Worm (Caenorhabditis elegans) whole organism, late embryonic: ENCODE results near the gene F08D12.7.

ENCODE experiments used
- C38D4.7 ChIP-seq: fragments of 200-800 bp; sonication (Bioruptor generic); optimal IDR thresholded peaks from 2 replicates; lab custom pipeline; 2018; ENCODE audit warnings: mild to moderate bottlenecking, missing genetic modification characterization, moderate library complexity, missing compliant biosample characterization
- K09A11.1 ChIP-seq: sonication (generic microtip); optimal IDR thresholded peaks from 2 replicates; lab custom pipeline; 2017; ENCODE audit warnings: antibody characterized with exemption, mild to moderate bottlenecking, missing genetic modification characterization, missing compliant biosample characterization; ENCODE audit not compliant: insufficient read depth
- T23F11.4 ChIP-seq: fragments of 200-800 bp; sonication (Bioruptor generic); optimal IDR thresholded peaks from 2 replicates; lab custom pipeline; 2018; ENCODE audit warnings: mild to moderate bottlenecking, missing genetic modification characterization, missing compliant biosample characterization
- Y22D7AL.16 ChIP-seq: sonication (generic microtip); optimal IDR thresholded peaks from 2 replicates; lab custom pipeline; 2016; ENCODE audit warnings: missing genetic modification characterization, missing compliant biosample characterization
- ama-1 ChIP-seq: fragments of 150-350 bp; optimal IDR thresholded peaks from 2 replicates; lab custom pipeline; 2014
- ceh-14 ChIP-seq: sonication (generic microtip); optimal IDR thresholded peaks from 2 replicates; lab custom pipeline; 2016; ENCODE audit warnings: missing genotype, missing genetic modification characterization, missing compliant biosample characterization
- ceh-18 ChIP-seq: sonication (generic microtip); optimal IDR thresholded peaks from 2 replicates; lab custom pipeline; 2016; ENCODE audit warnings: missing genetic modification characterization, missing compliant biosample characterization
- ceh-19 ChIP-seq: fragments of 200-800 bp; sonication (Bioruptor generic); optimal IDR thresholded peaks from 2 replicates; lab custom pipeline; 2018; ENCODE audit warnings: mild to moderate bottlenecking, missing genetic modification characterization, missing compliant biosample characterization
- ceh-31 ChIP-seq: sonication (generic microtip); optimal IDR thresholded peaks from 2 replicates; lab custom pipeline; 2016; ENCODE audit warnings: missing genetic modification characterization, missing compliant biosample characterization
- ceh-48 ChIP-seq: sonication (generic microtip); optimal IDR thresholded peaks from 2 replicates; lab custom pipeline; 2016; ENCODE audit warnings: missing genetic modification characterization, inconsistent platforms, missing compliant biosample characterization
- ceh-9 ChIP-seq: sonication (generic microtip); optimal IDR thresholded peaks from 2 replicates; lab custom pipeline; 2016; ENCODE audit warnings: mild to moderate bottlenecking, missing genetic modification characterization, inconsistent platforms, missing compliant biosample characterization
- che-1 ChIP-seq: sonication (generic microtip); optimal IDR thresholded peaks from 2 replicates; lab custom pipeline; 2016; ENCODE audit warnings: mild to moderate bottlenecking, missing genetic modification characterization, missing compliant biosample characterization
- dmd-4 ChIP-seq: sonication (generic microtip); optimal IDR thresholded peaks from 2 replicates; lab custom pipeline; 2016; ENCODE audit warnings: borderline replicate concordance, missing genetic modification characterization, missing compliant biosample characterization
- dve-1 ChIP-seq: sonication (generic microtip); optimal IDR thresholded peaks from 2 replicates; lab custom pipeline; 2017; ENCODE audit warnings: antibody characterized with exemption, mild to moderate bottlenecking, missing genetic modification characterization, missing compliant biosample characterization
- elt-2 ChIP-seq: sonication (generic microtip); optimal IDR thresholded peaks from 2 replicates; lab custom pipeline; 2016; ENCODE audit warnings: missing genetic modification reagents, missing genetic modification characterization, missing compliant biosample characterization
- ets-4 ChIP-seq: sonication (generic microtip); optimal IDR thresholded peaks from 2 replicates; lab custom pipeline; 2016; ENCODE audit warnings: missing genetic modification characterization, missing compliant biosample characterization
- eyg-1 ChIP-seq: sonication (generic microtip); optimal IDR thresholded peaks from 2 replicates; lab custom pipeline; 2016; ENCODE audit warnings: missing genotype, missing genetic modification characterization, missing compliant biosample characterization
- fax-1 ChIP-seq: sonication (generic microtip); optimal IDR thresholded peaks from 2 replicates; lab custom pipeline; 2016; ENCODE audit warnings: missing genotype, missing genetic modification characterization, missing compliant biosample characterization
- gmeb-2 ChIP-seq: sonication (generic microtip); optimal IDR thresholded peaks from 2 replicates; lab custom pipeline; 2016; ENCODE audit warnings: missing genetic modification characterization, inconsistent platforms, missing compliant biosample characterization
- hlh-13 ChIP-seq: fragments of 200-800 bp; sonication (Bioruptor generic); optimal IDR thresholded peaks from 2 replicates; lab custom pipeline; 2018; ENCODE audit warnings: mild to moderate bottlenecking, missing genetic modification characterization, missing compliant biosample characterization
- hlh-30 ChIP-seq: sonication (generic microtip); optimal IDR thresholded peaks from 2 replicates; lab custom pipeline; 2017; ENCODE audit warnings: antibody characterized with exemption, missing genetic modification characterization, missing compliant biosample characterization; ENCODE audit not compliant: insufficient read depth
- hlh-6 ChIP-seq: sonication (generic microtip); optimal IDR thresholded peaks from 2 replicates; lab custom pipeline; 2016; ENCODE audit warnings: missing genotype, missing genetic modification characterization, missing compliant biosample characterization
- lim-6 ChIP-seq: sonication (generic microtip); optimal IDR thresholded peaks from 2 replicates; lab custom pipeline; 2016; ENCODE audit warnings: missing genetic modification characterization, missing compliant biosample characterization
- madf-2 ChIP-seq: sonication (generic microtip); optimal IDR thresholded peaks from 2 replicates; lab custom pipeline; 2017; ENCODE audit warnings: missing genetic modification characterization, missing compliant biosample characterization
- mec-3 ChIP-seq: sonication (generic microtip); optimal IDR thresholded peaks from 2 replicates; lab custom pipeline; 2016; ENCODE audit warnings: borderline replicate concordance, missing genetic modification characterization, missing compliant biosample characterization
- nfya-1 ChIP-seq: sonication (generic microtip); optimal IDR thresholded peaks from 2 replicates; lab custom pipeline; 2017; ENCODE audit warnings: missing genetic modification characterization, mild to moderate bottlenecking, missing compliant biosample characterization, antibody characterized with exemption, moderate library complexity
- nhr-11 ChIP-seq: fragments of 150-350 bp; optimal IDR thresholded peaks from 2 replicates; lab custom pipeline; 2014; ENCODE audit warnings: missing biosample characterization, missing genetic modification characterization
- npax-4 ChIP-seq: sonication (generic microtip); optimal IDR thresholded peaks from 2 replicates; lab custom pipeline; 2016; ENCODE audit warnings: missing genetic modification characterization, missing compliant biosample characterization
- pha-2 ChIP-seq: sonication (generic microtip); optimal IDR thresholded peaks from 2 replicates; lab custom pipeline; 2017; ENCODE audit warnings: mild to moderate bottlenecking, missing genetic modification characterization, missing compliant biosample characterization
- ref-2 ChIP-seq: sonication (generic microtip); optimal IDR thresholded peaks from 2 replicates; lab custom pipeline; 2016; ENCODE audit warnings: missing genetic modification characterization, missing compliant biosample characterization
- ttx-3 ChIP-seq: sonication (generic microtip); optimal IDR thresholded peaks from 2 replicates; lab custom pipeline; 2016; ENCODE audit warnings: missing genetic modification reagents, missing genetic modification characterization, missing compliant biosample characterization
- unc-3 ChIP-seq, 2 experiments: fragments of 200-800 bp in 1 of 2; sonication (Bioruptor generic) in 1 of 2; sonication (generic microtip) in 1 of 2; conservative IDR thresholded peaks in 1 of 2; optimal IDR thresholded peaks in 1 of 2; 2 replicates each; pipeline versions ENCODE4 v1.3.6 to Lab custom; 2016 to 2022; ENCODE audit warnings: missing compliant biosample characterization in 2 of 2, missing genetic modification characterization in 2 of 2, missing genetic modification reagents in 1 of 2
- unc-42 ChIP-seq: sonication (generic microtip); optimal IDR thresholded peaks from 2 replicates; lab custom pipeline; 2016; ENCODE audit warnings: missing genotype, missing genetic modification characterization, missing compliant biosample characterization
- unc-55 ChIP-seq: sonication (generic microtip); optimal IDR thresholded peaks from 2 replicates; lab custom pipeline; 2017; ENCODE audit warnings: missing biosample characterization, missing genetic modification reagents, missing genetic modification characterization

The F08D12.7 gene

ce11 chrII:2781355-2781754 is 12.4 kb upstream of the F08D12.7 start, which contains the start of gene F08D12.2:
Gene F08D12.2 (plus strand): TSS chrII:2781655.
- TF ChIP-seq K09A11.1 (tag; lab: Kevin White, UChicago) (no peak), dmd-4 (tag; lab: Kevin White, UChicago) (no peak), dve-1 (no peak), ets-4 (tag; lab: Kevin White, UChicago) (no peak)
- TF ChIP-seq, all 69 proteins: peak for 0

- TF ChIP-seq nhr-11 (tag; lab: Kevin White, UChicago) (no peak), unc-42 (no peak), nfya-1 (tag; lab: Kevin White, UChicago) (no peak), ref-2 (tag; lab: Kevin White, UChicago) (no peak), hlh-13 (GFP tag; lab: Kevin White, UChicago) (no peak)
Observed at ce11 chrII:2780804-2781203, 11.9 kb upstream of the F08D12.7 start.

- TF ChIP-seq madf-2 (no peak), lim-6 (no peak), gmeb-2 (tag; lab: Kevin White, UChicago) (no peak), ceh-9 (tag; lab: Kevin White, UChicago) (no peak), hlh-30 (tag; lab: Kevin White, UChicago) (no peak), unc-3 (GFP tag; conservative IDR thresholded peaks at IDR 0.05; lab: Robert Waterston, UW) (no peak), unc-3 (tag; optimal IDR thresholded peaks at IDR 0.05; lab: Kevin White, UChicago) (no peak), elt-2 (tag; lab: Kevin White, UChicago) (no peak), mec-3 (tag; lab: Kevin White, UChicago) (no peak), ets-4 (tag; lab: Kevin White, UChicago) (no peak), Y22D7AL.16 (tag; lab: Kevin White, UChicago) (no peak), nfya-1 (tag; lab: Kevin White, UChicago) (no peak), dve-1 (no peak), unc-55 (GFP tag; lab: Kevin White, UChicago) (no peak), eyg-1 (tag; lab: Kevin White, UChicago) (no peak), C38D4.7 (GFP tag; lab: Kevin White, UChicago) (no peak), ama-1 (lab: Kevin White, UChicago) (no peak), che-1 (tag; lab: Kevin White, UChicago) (no peak)
- TF ChIP-seq, all 69 proteins: peak for 0
Observed at ce11 chrII:2779253-2779652, 10.3 kb upstream of the F08D12.7 start, which contains the start of gene F08D12.3. Gene F08D12.3 (plus strand): TSS chrII:2779553.

ce11 chrII:2777846-2778245 is 8.9 kb upstream of the F08D12.7 start, which contains the start of gene F08D12.4:
Gene F08D12.4 (plus strand): TSS chrII:2778146.
- TF ChIP-seq fax-1 (tag; lab: Kevin White, UChicago) (no peak), ceh-14 (no peak), ceh-48 (tag; lab: Kevin White, UChicago) (no peak), pha-2 (no peak), npax-4 (tag; lab: Kevin White, UChicago) (no peak), ceh-19 (GFP tag; lab: Kevin White, UChicago) (no peak), T23F11.4 (no peak), ttx-3 (tag; lab: Kevin White, UChicago) (no peak), hlh-6 (tag; lab: Kevin White, UChicago) (no peak), ceh-31 (tag; lab: Kevin White, UChicago) (no peak)

- TF ChIP-seq ref-2 (tag; lab: Kevin White, UChicago): peak; percentile 20
- TF ChIP-seq ceh-18: no peak
Observed at ce11 chrII:2774904-2775303, 6.0 kb upstream of the F08D12.7 start, which contains the start of gene fbxb-111. Gene fbxb-111 (minus strand): TSS chrII:2775004.
